Worm (Caenorhabditis elegans) whole organism, L2 larva: ENCODE data around the gene B0361.14.

ENCODE experiments used
- ama-1 ChIP-seq: fragments of 150-350 bp; optimal IDR thresholded peaks from 2 replicates; lab custom pipeline; 2018; ENCODE audit warnings: inconsistent platforms
- lin-39 ChIP-seq: fragments of 150-350 bp; optimal IDR thresholded peaks from 2 replicates; lab custom pipeline; 2014; ENCODE audit warnings: missing biosample characterization, missing genetic modification reagents, missing genetic modification characterization
- mdl-1 ChIP-seq, 2 experiments: fragments of 150-350 bp in 1 of 2; sonication (generic microtip) in 1 of 2; optimal IDR thresholded peaks; 2 replicates each; lab custom pipeline; 2017; ENCODE audit warnings: missing biosample characterization in 2 of 2, missing genetic modification characterization in 2 of 2
- nhr-11 ChIP-seq: fragments of 150-350 bp; optimal IDR thresholded peaks from 2 replicates; lab custom pipeline; 2014; ENCODE audit warnings: missing biosample characterization, missing genetic modification characterization
- sma-3 ChIP-seq: sonication (generic microtip); optimal IDR thresholded peaks from 2 replicates; lab custom pipeline; 2016; ENCODE audit warnings: missing genetic modification reagents, missing genetic modification characterization, missing compliant biosample characterization
- sma-9 ChIP-seq, 2 experiments: fragments of 150-350 bp in 1 of 2; sonication (generic microtip) in 1 of 2; optimal IDR thresholded peaks; 2 replicates each; lab custom pipeline; 2014 to 2016; ENCODE audit warnings: missing genetic modification characterization in 2 of 2, mild to moderate bottlenecking in 1 of 2, missing biosample characterization in 1 of 2, missing compliant biosample characterization in 1 of 2, missing genetic modification reagents in 1 of 2, moderate library complexity in 1 of 2
- snpc-4 ChIP-seq: fragments of 150-350 bp; optimal IDR thresholded peaks from 2 replicates; lab custom pipeline; 2014; ENCODE audit warnings: missing biosample characterization, missing genetic modification characterization
- zag-1 ChIP-seq: fragments of 150-350 bp; optimal IDR thresholded peaks from 2 replicates; lab custom pipeline; 2014; ENCODE audit warnings: missing biosample characterization, missing genetic modification characterization

- TF ChIP-seq zag-1 (tag; lab: Kevin White, UChicago) = no peak
- no peak for TF ChIP-seq mdl-1 (tag; optimal IDR thresholded peaks at IDR 0.05; lab: Kevin White, UChicago)
- no peak for TF ChIP-seq nhr-11 (tag; lab: Kevin White, UChicago)
- TF ChIP-seq ama-1 = no peak
- TF ChIP-seq snpc-4 = no peak
- no peak for TF ChIP-seq sma-9 (GFP tag; optimal IDR thresholded peaks at IDR 0.05; lab: Kevin White, UChicago)
- no peak for TF ChIP-seq sma-9 (tag; optimal IDR thresholded peaks at IDR 0.05; lab: Kevin White, UChicago)
- no peak for TF ChIP-seq sma-3 (GFP tag; lab: Kevin White, UChicago)
- TF ChIP-seq lin-39 (tag; lab: Kevin White, UChicago) = no peak
Observed at ce11 chrIII:7290462-7290861, 8.9 kb downstream of the B0361.14 start, which contains the start of gene algn-11.
